Fruit fly (Drosophila melanogaster): ENCODE data around the gene Cpr72Ea.

Cpr72Ea gene

dm6 chr3L:16367240-16367639 lies 4.8 kb downstream of the Cpr72Ea start, which contains the start of gene Cpr72Ec:
Cpr72Ec (minus strand) TSS chr3L:16367340.
- TF ChIP-seq usp (GFP tag; optimal IDR thresholded peaks at IDR 0.05) (no peak), HLH106 (tag; optimal IDR thresholded peaks at IDR 0.05) (no peak), Abd-B (GFP tag; optimal IDR thresholded peaks at IDR 0.05) (no peak), Hr78 (GFP tag; optimal IDR thresholded peaks at IDR 0.05) (no peak), Jra (GFP tag; optimal IDR thresholded peaks at IDR 0.05) (no peak), Myc (optimal IDR thresholded peaks at IDR 0.05) (no peak), CrebA (GFP tag; optimal IDR thresholded peaks at IDR 0.05; ENCODE audit: borderline replicate concordance) (no peak), woc (GFP tag; optimal IDR thresholded peaks at IDR 0.05) (no peak), Vsx2 (GFP tag; optimal IDR thresholded peaks at IDR 0.05; ENCODE audit: partially characterized antibody) (no peak), N (GFP tag; optimal IDR thresholded peaks at IDR 0.05) (no peak), brk (GFP tag; optimal IDR thresholded peaks at IDR 0.05) (no peak), GATAd (GFP tag; optimal IDR thresholded peaks at IDR 0.05) (no peak), dsf (GFP tag; optimal IDR thresholded peaks at IDR 0.05; ENCODE audit: borderline replicate concordance) (no peak)

dm6 chr3L:16368199-16368598 lies 5.8 kb downstream of the Cpr72Ea start, which contains the start of gene CG4842:
CG4842 (plus strand) TSS chr3L:16368389.
- TF ChIP-seq dl (GFP tag; optimal IDR thresholded peaks at IDR 0.05; ENCODE audit: insufficient read depth in 1 of 2, partially characterized antibody in 2 of 2): no peak
- no peak for TF ChIP-seq psq (GFP tag; optimal IDR thresholded peaks at IDR 0.05)
- TF ChIP-seq sage (GFP tag; optimal IDR thresholded peaks at IDR 0.05): no peak
- no peak for TF ChIP-seq CrebA (GFP tag; optimal IDR thresholded peaks at IDR 0.05; ENCODE audit: borderline replicate concordance)
- no peak for TF ChIP-seq sv (GFP tag; optimal IDR thresholded peaks at IDR 0.05)
- TF ChIP-seq usp (GFP tag; optimal IDR thresholded peaks at IDR 0.05): no peak

- no peak for TF ChIP-seq sage (GFP tag; optimal IDR thresholded peaks at IDR 0.05)
- no peak for TF ChIP-seq pan (optimal IDR thresholded peaks at IDR 0.05)
- no peak for TF ChIP-seq lola (GFP tag; optimal IDR thresholded peaks at IDR 0.05)
- TF ChIP-seq Myc (optimal IDR thresholded peaks at IDR 0.05): no peak
- TF ChIP-seq Dfd (GFP tag; optimal IDR thresholded peaks at IDR 0.05): no peak
- no peak for TF ChIP-seq rgr (GFP tag; optimal IDR thresholded peaks at IDR 0.05)
- TF ChIP-seq OdsH (GFP tag; optimal IDR thresholded peaks at IDR 0.05): no peak
- TF ChIP-seq Vsx2 (GFP tag; optimal IDR thresholded peaks at IDR 0.05; ENCODE audit: partially characterized antibody): no peak
- no peak for TF ChIP-seq tai (GFP tag; optimal IDR thresholded peaks at IDR 0.05)
- TF ChIP-seq Dif (GFP tag; optimal IDR thresholded peaks at IDR 0.05; ENCODE audit: partially characterized antibody): no peak
- no peak for TF ChIP-seq foxo (GFP tag; optimal IDR thresholded peaks at IDR 0.05)
- no peak for TF ChIP-seq dl (GFP tag; optimal IDR thresholded peaks at IDR 0.05; ENCODE audit: insufficient read depth in 1 of 2, partially characterized antibody in 2 of 2)
- TF ChIP-seq dmrt93B (GFP tag; optimal IDR thresholded peaks at IDR 0.05): no peak
- TF ChIP-seq CrebA (GFP tag; optimal IDR thresholded peaks at IDR 0.05; ENCODE audit: borderline replicate concordance): no peak
Measured at dm6 chr3L:16369526-16369925, 7.1 kb downstream of the Cpr72Ea start, which contains the start of gene CG18814. CG18814 (plus strand) TSS chr3L:16369826.

- no peak for TF ChIP-seq Mio (GFP tag; optimal IDR thresholded peaks at IDR 0.05)
- TF ChIP-seq CrebA (GFP tag; optimal IDR thresholded peaks at IDR 0.05; ENCODE audit: borderline replicate concordance): peak; percentile 88
- no peak for TF ChIP-seq psq (GFP tag; optimal IDR thresholded peaks at IDR 0.05)
- peak; percentile 19 for TF ChIP-seq OdsH (GFP tag; optimal IDR thresholded peaks at IDR 0.05)
- no peak for TF ChIP-seq Hr83 (GFP tag; optimal IDR thresholded peaks at IDR 0.05; ENCODE audit: poor library complexity, severe bottlenecking)
- peak; percentile 35 for TF ChIP-seq h (GFP tag; optimal IDR thresholded peaks at IDR 0.05)
- no peak for TF ChIP-seq sage (GFP tag; optimal IDR thresholded peaks at IDR 0.05)
- TF ChIP-seq GATAd (GFP tag; optimal IDR thresholded peaks at IDR 0.05): no peak
- peak; percentile 86 for TF ChIP-seq N (GFP tag; optimal IDR thresholded peaks at IDR 0.05)
- no peak for TF ChIP-seq Jra (GFP tag; optimal IDR thresholded peaks at IDR 0.05)
- no peak for TF ChIP-seq Dfd (GFP tag; optimal IDR thresholded peaks at IDR 0.05)
- TF ChIP-seq ey (GFP tag; optimal IDR thresholded peaks at IDR 0.05): no peak
- no peak for TF ChIP-seq rgr (GFP tag; optimal IDR thresholded peaks at IDR 0.05)
- TF ChIP-seq tai (GFP tag; optimal IDR thresholded peaks at IDR 0.05): no peak
- TF ChIP-seq Rel (GFP tag; optimal IDR thresholded peaks at IDR 0.05): peak; percentile 18
- peak; percentile 6 for TF ChIP-seq Rel (tag; optimal IDR thresholded peaks at IDR 0.05)
- no peak for TF ChIP-seq foxo (GFP tag; optimal IDR thresholded peaks at IDR 0.05)
Measured at dm6 chr3L:16377768-16378764, 15.7 kb downstream of the Cpr72Ea start, which contains the start of gene roq. roq (minus strand) TSS chr3L:16378566.
